Fruit fly (Drosophila melanogaster): ENCODE results near the gene CCT6.

CCT6 gene

dm6 chrX:15759752-15760446, 13.5 kb downstream of the CCT6 start:
- TF ChIP-seq CG10267 (tag; optimal IDR thresholded peaks at IDR 0.05) = peak; percentile 66
- TF ChIP-seq CG8924 (tag; optimal IDR thresholded peaks at IDR 0.05) = peak; percentile 53
- TF ChIP-seq CG9727 (GFP tag; optimal IDR thresholded peaks at IDR 0.05) = no peak
- 0 out of 4 replicates have a peak, but pooled peaks have one; percentile 58 for TF ChIP-seq chinmo (GFP tag; IDR thresholded peaks at IDR 0.05; ENCODE audit: partially characterized antibody)
- TF ChIP-seq Atf-2 (GFP tag; optimal IDR thresholded peaks at IDR 0.05) = no peak
- peak; percentile 35 for TF ChIP-seq Med (GFP tag)
- TF ChIP-seq sd (tag; optimal IDR thresholded peaks at IDR 0.05) = peak; percentile 60
- TF ChIP-seq nerfin-1 (tag; optimal IDR thresholded peaks at IDR 0.05) = peak; percentile 59
- peak; percentile 39 for TF ChIP-seq sens (GFP tag)
- peak; percentile 68 for TF ChIP-seq cg (GFP tag; optimal IDR thresholded peaks at IDR 0.05)

dm6 chrX:15760447-15761297, 14.2 kb downstream of the CCT6 start, which contains the start of the genes Graf and mRpL3:
Graf (minus strand) TSS chrX:15760733.
mRpL3 (plus strand) TSS chrX:15761248.
- TF ChIP-seq CG13296 (GFP tag; optimal IDR thresholded peaks at IDR 0.05) (no peak), CG10147 (GFP tag; optimal IDR thresholded peaks at IDR 0.05) (no peak), nerfin-1 (tag; optimal IDR thresholded peaks at IDR 0.05) (no peak), slou (GFP tag; optimal IDR thresholded peaks at IDR 0.05) (no peak), CG15073 (GFP tag; optimal IDR thresholded peaks at IDR 0.05) (no peak), CG4820 (GFP tag; optimal IDR thresholded peaks at IDR 0.05) (no peak), usp (GFP tag; optimal IDR thresholded peaks at IDR 0.05) (no peak), HHEX (GFP tag; optimal IDR thresholded peaks at IDR 0.05) (no peak), ranshi (GFP tag; IDR thresholded peaks at IDR 0.05) (no peak), CG17829 (tag; optimal IDR thresholded peaks at IDR 0.05) (no peak), Sry-δ (GFP tag; optimal IDR thresholded peaks at IDR 0.05) (peak; percentile 68), phol (tag; optimal IDR thresholded peaks at IDR 0.05) (peak; percentile 12), CG12071 (GFP tag; optimal IDR thresholded peaks at IDR 0.05) (no peak), B-H2 (GFP tag; optimal IDR thresholded peaks at IDR 0.05) (no peak), CG9932 (GFP tag; IDR thresholded peaks at IDR 0.05) (no peak; the same call in 1 of the 2 replicates), CG4424 (GFP tag; optimal IDR thresholded peaks at IDR 0.05) (peak; percentile 12), CG14710 (tag; optimal IDR thresholded peaks at IDR 0.05) (peak; percentile 41), sd (tag; optimal IDR thresholded peaks at IDR 0.05) (no peak), Tbp (GFP tag; optimal IDR thresholded peaks at IDR 0.05) (no peak), Ssrp (tag; optimal IDR thresholded peaks at IDR 0.05) (no peak), tll (GFP tag; optimal IDR thresholded peaks at IDR 0.05) (peak in 1 of 2 experiments; percentile 2), CG34376 (GFP tag; optimal IDR thresholded peaks at IDR 0.05) (no peak), Sin3A (optimal IDR thresholded peaks at IDR 0.05) (peak; percentile 48), CrebB (tag; optimal IDR thresholded peaks at IDR 0.05) (no peak), CG3726 (GFP tag; IDR thresholded peaks at IDR 0.05) (no peak), Rx (GFP tag; IDR thresholded peaks at IDR 0.05) (no peak), CG4328 (GFP tag; optimal IDR thresholded peaks at IDR 0.05) (no peak), hkb (optimal IDR thresholded peaks at IDR 0.05) (no peak), hkb (GFP tag; IDR thresholded peaks at IDR 0.05) (no peak), CG4360 (GFP tag; IDR thresholded peaks at IDR 0.05) (no peak), Max (GFP tag; optimal IDR thresholded peaks at IDR 0.05) (no peak), CG11085 (GFP tag; IDR thresholded peaks at IDR 0.05) (no peak), yki (optimal IDR thresholded peaks at IDR 0.05) (no peak), CG10979 (tag; optimal IDR thresholded peaks at IDR 0.05) (no peak), CG15696 (tag; optimal IDR thresholded peaks at IDR 0.05) (no peak), NfI (GFP tag; optimal IDR thresholded peaks at IDR 0.05) (no peak), HLH3B (GFP tag; IDR thresholded peaks at IDR 0.05) (no peak), CG2120 (GFP tag; optimal IDR thresholded peaks at IDR 0.05) (peak; percentile 5), Gug (GFP tag; IDR thresholded peaks at IDR 0.05) (no peak), CG5953 (GFP tag; IDR thresholded peaks at IDR 0.05) (no peak)

Measured in whole organism, embryonic.